Fruit fly (Drosophila melanogaster) whole organism, embryonic: ENCODE measurements around the gene WRNexo.
A peak's percentile ranks its signal among the peaks of the same experiment; 100 is the strongest.

Experiments
- Abd-B ChIP-seq: fragments of 200-800 bp; sonication (Bioruptor generic); optimal IDR thresholded peaks from 2 replicates; lab custom pipeline; 2018; ENCODE audit warnings: missing biosample characterization, mild to moderate bottlenecking, missing genetic modification characterization, moderate library complexity
- CG10147 ChIP-seq: fragments of 200-800 bp; sonication (Bioruptor generic); optimal IDR thresholded peaks from 2 replicates; lab custom pipeline; 2019; ENCODE audit warnings: missing biosample characterization, mild to moderate bottlenecking, missing genetic modification characterization, moderate library complexity
- CG10959 ChIP-seq: fragments of 200-800 bp; sonication (Bioruptor generic); IDR thresholded peaks from 2 replicates; pipeline ENCODE4 v1.3.6; 2022; ENCODE audit warnings: missing biosample characterization, missing genetic modification characterization
- CG12769 ChIP-seq: fragments of 200-800 bp; sonication (Bioruptor generic); optimal IDR thresholded peaks from 2 replicates; lab custom pipeline; 2019; ENCODE audit warnings: missing biosample characterization, mild to moderate bottlenecking, missing genetic modification characterization, moderate library complexity
- CG13123 ChIP-seq: fragments of 200-800 bp; sonication (Bioruptor generic); optimal IDR thresholded peaks from 2 replicates; lab custom pipeline; 2016; ENCODE audit warnings: missing biosample characterization, missing genetic modification characterization
- CG18476 ChIP-seq: fragments of 200-800 bp; sonication (Bioruptor generic); optimal IDR thresholded peaks from 2 replicates; lab custom pipeline; 2016; ENCODE audit warnings: missing biosample characterization, mild to moderate bottlenecking, missing genetic modification characterization
- CG3726 ChIP-seq: fragments of 200-800 bp; sonication (Bioruptor generic); IDR thresholded peaks from 3 replicates; pipeline ENCODE4, ENCODE4 v1.3.6; 2022; ENCODE audit warnings: missing biosample characterization, missing genetic modification characterization
- CG3838 ChIP-seq: fragments of 200-800 bp; sonication (Bioruptor generic); optimal IDR thresholded peaks from 3 replicates; lab custom pipeline; 2016; ENCODE audit warnings: missing biosample characterization, missing genetic modification characterization
- CG4360 ChIP-seq: fragments of 200-800 bp; sonication (Bioruptor generic); IDR thresholded peaks from 2 replicates; pipeline ENCODE4 v1.3.6; 2022; ENCODE audit warnings: missing biosample characterization, missing genetic modification characterization
- CG43689 ChIP-seq: fragments of 200-800 bp; sonication (Bioruptor generic); IDR thresholded peaks from 2 replicates; pipeline ENCODE4 v1.3.6; 2022; ENCODE audit warnings: missing biosample characterization, missing genetic modification characterization
- CG6791 ChIP-seq: fragments of 200-800 bp; sonication (Bioruptor generic); IDR thresholded peaks from 3 replicates; pipeline ENCODE4 v1.3.6; 2022; ENCODE audit warnings: missing biosample characterization, missing genetic modification characterization; ENCODE audit not compliant: partially characterized antibody
- CG7963 ChIP-seq: fragments of 200-800 bp; sonication (Bioruptor generic); IDR thresholded peaks from 3 replicates; pipeline ENCODE4 v1.3.6; 2022; ENCODE audit warnings: missing biosample characterization, missing genetic modification characterization; ENCODE audit not compliant: partially characterized antibody
- CG9437 ChIP-seq: fragments of 200-800 bp; sonication (Bioruptor generic); optimal IDR thresholded peaks from 2 replicates; lab custom pipeline; 2018; ENCODE audit warnings: missing biosample characterization, mild to moderate bottlenecking, missing genetic modification characterization
- D19B ChIP-seq: fragments of 200-800 bp; sonication (Bioruptor generic); optimal IDR thresholded peaks from 2 replicates; lab custom pipeline; 2017; ENCODE audit warnings: missing biosample characterization, mild to moderate bottlenecking, missing genetic modification characterization
- Dp ChIP-seq: fragments of 200-800 bp; sonication (Bioruptor generic); optimal IDR thresholded peaks from 2 replicates; lab custom pipeline; 2018; ENCODE audit warnings: missing biosample characterization, mild to moderate bottlenecking, missing genetic modification characterization, moderate library complexity
- E2f2 ChIP-seq: fragments of 200-800 bp; sonication (Bioruptor generic); IDR thresholded peaks from 2 replicates; pipeline ENCODE4 v1.3.6; 2022; ENCODE audit warnings: missing biosample characterization, missing genetic modification characterization
- H2.0 ChIP-seq: fragments of 200-800 bp; sonication (Bioruptor generic); IDR thresholded peaks from 2 replicates; pipeline ENCODE4 v1.3.6; 2022; ENCODE audit warnings: missing biosample characterization, missing genetic modification characterization
- Med ChIP-seq: fragments of 200-800 bp; sonication (Bioruptor generic); peaks from one replicate; lab custom pipeline; 2016; ENCODE audit warnings: missing biosample characterization, missing genetic modification characterization, mild to moderate bottlenecking, inconsistent platforms, moderate library complexity
- NC2α ChIP-seq: fragments of 200-800 bp; sonication (Bioruptor generic); optimal IDR thresholded peaks from 2 replicates; lab custom pipeline; 2016; ENCODE audit warnings: missing biosample characterization, missing genetic modification characterization
- Pdp1 ChIP-seq, 2 experiments: fragments of 200-800 bp; sonication (Bioruptor generic); optimal IDR thresholded peaks; 3 replicates each; lab custom pipeline; 2016; ENCODE audit warnings: missing biosample characterization in 2 of 2, missing genetic modification characterization in 2 of 2, mild to moderate bottlenecking in 1 of 2, moderate library complexity in 1 of 2
- Taf1 ChIP-seq: fragments of 200-800 bp; sonication (Bioruptor generic); IDR thresholded peaks from 2 replicates; pipeline ENCODE4 v1.3.6; 2022; ENCODE audit warnings: missing biosample characterization, missing genetic modification characterization
- Xbp1 ChIP-seq: fragments of 200-800 bp; sonication (Bioruptor generic); optimal IDR thresholded peaks from 3 replicates; lab custom pipeline; 2016; ENCODE audit warnings: missing biosample characterization, mild to moderate bottlenecking, missing genetic modification characterization
- ase ChIP-seq: fragments of 200-800 bp; sonication (Bioruptor generic); IDR thresholded peaks from 3 replicates; pipeline ENCODE4 v1.3.6; 2022; ENCODE audit warnings: missing biosample characterization, missing genetic modification characterization
- ash1 ChIP-seq: fragments of 200-800 bp; sonication (Bioruptor generic); optimal IDR thresholded peaks from 2 replicates; lab custom pipeline; 2018; ENCODE audit warnings: missing biosample characterization, mild to moderate bottlenecking, missing genetic modification characterization
- bbx ChIP-seq: fragments of 200-800 bp; sonication (Bioruptor generic); IDR thresholded peaks from 2 replicates; pipeline ENCODE4 v1.3.6; 2022; ENCODE audit warnings: missing biosample characterization, missing genetic modification characterization; ENCODE audit not compliant: partially characterized antibody
- en ChIP-seq: fragments of 200-800 bp; sonication (Bioruptor generic); optimal IDR thresholded peaks from 2 replicates; lab custom pipeline; 2016; ENCODE audit warnings: missing biosample characterization, missing genetic modification characterization
- esg ChIP-seq: fragments of 200-800 bp; sonication (Bioruptor generic); conservative IDR thresholded peaks from 2 replicates; pipeline ENCODE4 v1.3.6; 2022; ENCODE audit warnings: missing biosample characterization, missing genetic modification characterization
- ind ChIP-seq: fragments of 200-800 bp; sonication (Bioruptor generic); optimal IDR thresholded peaks from 3 replicates; lab custom pipeline; 2016; ENCODE audit warnings: missing biosample characterization, missing genetic modification characterization
- insv ChIP-seq, 2 experiments: fragments of 200-800 bp; sonication (Bioruptor generic); optimal IDR thresholded peaks; 3 replicates each; lab custom pipeline; 2016 to 2018; ENCODE audit warnings: missing biosample characterization in 2 of 2, missing genetic modification characterization in 2 of 2
- kah ChIP-seq: fragments of 200-800 bp; sonication (Bioruptor generic); optimal IDR thresholded peaks from 2 replicates; lab custom pipeline; 2018; ENCODE audit warnings: missing biosample characterization, mild to moderate bottlenecking, missing genetic modification characterization
- lov ChIP-seq, 2 experiments: fragments of 200-800 bp in 1 of 2; fragments of >200 bp in 1 of 2; sonication (Bioruptor generic) in 1 of 2; IDR thresholded peaks in 1 of 2; optimal IDR thresholded peaks in 1 of 2; 2 replicates in 1 of 2; 3 replicates in 1 of 2; pipeline versions ENCODE4 v1.3.6 to Lab custom; 2017 to 2022; ENCODE audit warnings: missing biosample characterization in 1 of 2, missing genetic modification characterization in 1 of 2
- nerfin-1 ChIP-seq: fragments of 200-800 bp; sonication (Bioruptor generic); optimal IDR thresholded peaks from 3 replicates; lab custom pipeline; 2019; ENCODE audit warnings: missing biosample characterization, mild to moderate bottlenecking, missing genetic modification characterization, moderate library complexity
- pho ChIP-seq: fragments of 200-800 bp; sonication (Bioruptor generic); optimal IDR thresholded peaks from 2 replicates; lab custom pipeline; 2016; ENCODE audit warnings: missing biosample characterization, missing genetic modification characterization
- phol ChIP-seq: fragments of 200-800 bp; sonication (Bioruptor generic); optimal IDR thresholded peaks from 3 replicates; lab custom pipeline; 2018; ENCODE audit warnings: missing biosample characterization, mild to moderate bottlenecking, missing genetic modification characterization, moderate library complexity
- pnt ChIP-seq: fragments of 200-800 bp; sonication (Bioruptor generic); optimal IDR thresholded peaks from 3 replicates; lab custom pipeline; 2016; ENCODE audit warnings: missing biosample characterization, missing genetic modification characterization
- prd ChIP-seq, 3 experiments: fragments of >200 bp in 2 of 3; fragments of 200-800 bp in 1 of 3; sonication (Bioruptor generic) in 1 of 3; optimal IDR thresholded peaks in 2 of 3; IDR thresholded peaks in 1 of 3; 2 replicates in 2 of 3; 3 replicates in 1 of 3; pipeline versions ENCODE4 v1.3.6 to Lab custom; 2017 to 2022; ENCODE audit warnings: missing biosample characterization in 1 of 3, missing genetic modification characterization in 1 of 3
- repo ChIP-seq: fragments of 200-800 bp; sonication (Bioruptor generic); optimal IDR thresholded peaks from 2 replicates; lab custom pipeline; 2016; ENCODE audit warnings: missing biosample characterization, missing genetic modification characterization
- seq ChIP-seq: fragments of 200-800 bp; sonication (Bioruptor generic); IDR thresholded peaks from 2 replicates; pipeline ENCODE4 v1.3.6; 2022; ENCODE audit warnings: missing biosample characterization, missing genetic modification characterization
- slbo ChIP-seq: fragments of 200-800 bp; sonication (Bioruptor generic); IDR thresholded peaks from 2 replicates; pipeline ENCODE4 v1.3.6; 2022; ENCODE audit warnings: missing biosample characterization, missing genetic modification characterization
- usp ChIP-seq: fragments of >200 bp; optimal IDR thresholded peaks from 2 replicates; lab custom pipeline; 2017; ENCODE audit warnings: missing biosample characterization, missing genetic modification characterization
- vfl ChIP-seq: fragments of 200-800 bp; sonication (Bioruptor generic); optimal IDR thresholded peaks from 2 replicates; lab custom pipeline; 2016; ENCODE audit warnings: missing biosample characterization, missing genetic modification characterization
- vvl ChIP-seq: fragments of 200-800 bp; sonication (Bioruptor generic); IDR thresholded peaks from 2 replicates; pipeline ENCODE4 v1.3.6; 2022; ENCODE audit warnings: missing biosample characterization, missing genetic modification characterization

WRNexo gene

dm6 chr3R:18412279-18413214 is 46.6 kb upstream of the WRNexo start, which contains the start of gene CG31122 (continued):
- TF ChIP-seq CG3838 (GFP tag; lab: Kevin White, UChicago) (no peak), D19B (GFP tag; lab: Kevin White, UChicago) (peak; percentile 7), CG4360 (GFP tag; lab: Robert Waterston, UW) (no peak), ind (GFP tag; lab: Kevin White, UChicago) (peak; percentile 3)

- no peak for TF ChIP-seq CG10147 (GFP tag; lab: Kevin White, UChicago)
- peak; percentile 61 for TF ChIP-seq Med (GFP tag; lab: Kevin White, UChicago)
- TF ChIP-seq Dp (GFP tag; lab: Kevin White, UChicago): peak; percentile 8
- TF ChIP-seq E2f2 (GFP tag; lab: Robert Waterston, UW): peak; percentile 43; the same call in 1 of the 2 replicates
- TF ChIP-seq kah (GFP tag; lab: Kevin White, UChicago): peak; percentile 13
- TF ChIP-seq ase (GFP tag; lab: Robert Waterston, UW): 0 out of 3 replicates have a peak, but pooled peaks have one; percentile 29
- TF ChIP-seq CG12769 (tag; lab: Kevin White, UChicago): peak; percentile 62
- peak in 1 of 2 experiments; percentile 92 for TF ChIP-seq Pdp1 (GFP tag; optimal IDR thresholded peaks at IDR 0.05; lab: Kevin White, UChicago)
- TF ChIP-seq CG7963 (GFP tag; lab: Robert Waterston, UW): 0 out of 3 replicates have a peak, but pooled peaks have one; percentile 7
- no peak for TF ChIP-seq CG13123 (GFP tag; lab: Kevin White, UChicago)
Observed at dm6 chr3R:18411205-18411749, 45.3 kb upstream of the WRNexo start, which contains the start of gene CG10864. TSS of gene CG10864 (minus strand) at chr3R:18411631.

dm6 chr3R:18404713-18405112 is 38.8 kb upstream of the WRNexo start, which contains the start of gene CG7685:
TSS of gene CG7685 (plus strand) at chr3R:18404940.
- TF ChIP-seq CG3726 (GFP tag; lab: Robert Waterston, UW): no peak
- peak; percentile 38 for TF ChIP-seq en (GFP tag; lab: Kevin White, UChicago)
- peak; percentile 50 for TF ChIP-seq phol (tag; lab: Kevin White, UChicago)
- TF ChIP-seq vfl (GFP tag; lab: Kevin White, UChicago): peak; percentile 74
- peak; percentile 68 for TF ChIP-seq pho (GFP tag; lab: Kevin White, UChicago)
- no peak for TF ChIP-seq NC2α
- TF ChIP-seq Taf1 (GFP tag; lab: Robert Waterston, UW): 0 out of 2 replicates have a peak, but pooled peaks have one; percentile 8
- TF ChIP-seq Abd-B (GFP tag; lab: Kevin White, UChicago): peak; percentile 1
- 0 out of 2 replicates have a peak, but pooled peaks have one; percentile 46 for TF ChIP-seq H2.0
- peak; percentile 3 for TF ChIP-seq CG9437 (GFP tag; lab: Kevin White, UChicago)
- peak; percentile 70 for TF ChIP-seq Xbp1 (GFP tag; lab: Kevin White, UChicago)
- peak; percentile 44 for TF ChIP-seq nerfin-1
- TF ChIP-seq usp (GFP tag; lab: Kevin White, UChicago): no peak
- peak; percentile 84 for TF ChIP-seq vvl (GFP tag; lab: Robert Waterston, UW)
- peak; percentile 20 for TF ChIP-seq pnt (GFP tag; lab: Kevin White, UChicago)
- TF ChIP-seq CG18476 (GFP tag; lab: Kevin White, UChicago): peak; percentile 32
- TF ChIP-seq insv (GFP tag; optimal IDR thresholded peaks at IDR 0.05; lab: Kevin White, UChicago): peak in 1 of 2 experiments; percentile 29
- no peak for TF ChIP-seq seq (GFP tag; lab: Robert Waterston, UW)
- TF ChIP-seq CG10959 (GFP tag; lab: Robert Waterston, UW): no peak
- peak; percentile 21 for TF ChIP-seq ash1 (GFP tag; lab: Kevin White, UChicago)
- no peak for TF ChIP-seq bbx (GFP tag; lab: Robert Waterston, UW)
- TF ChIP-seq CG43689 (GFP tag; lab: Robert Waterston, UW): no peak
- TF ChIP-seq CG6791 (GFP tag; lab: Robert Waterston, UW): no peak
- TF ChIP-seq slbo (GFP tag; lab: Robert Waterston, UW): peak; percentile 78
- no peak for TF ChIP-seq prd (optimal IDR thresholded peaks at IDR 0.05; lab: Kevin White, UChicago)
- peak; percentile 50; the same call in 2 of the 3 replicates for TF ChIP-seq prd (GFP tag; IDR thresholded peaks at IDR 0.05; lab: Robert Waterston, UW)
- TF ChIP-seq repo: peak; percentile 63
- no peak for TF ChIP-seq lov (optimal IDR thresholded peaks at IDR 0.05; lab: Kevin White, UChicago)
- TF ChIP-seq lov (GFP tag; IDR thresholded peaks at IDR 0.05; lab: Robert Waterston, UW): no peak
- TF ChIP-seq esg: no peak
